Worm (Caenorhabditis elegans) whole organism, L3 larva: ENCODE results near the gene str-170.

Source experiments
- R02D3.7 ChIP-seq: fragments of 150-350 bp; optimal IDR thresholded peaks from 2 replicates; lab custom pipeline; 2014; ENCODE audit warnings: missing biosample characterization, missing genetic modification characterization
- ZK546.5 ChIP-seq: sonication (generic microtip); optimal IDR thresholded peaks from 2 replicates; lab custom pipeline; 2017; ENCODE audit warnings: missing biosample characterization, missing genetic modification characterization
- aly-2 ChIP-seq: fragments of 150-350 bp; optimal IDR thresholded peaks from 2 replicates; lab custom pipeline; 2014; ENCODE audit warnings: missing biosample characterization, missing genetic modification characterization
- ceh-82 ChIP-seq: fragments of 150-350 bp; optimal IDR thresholded peaks from 2 replicates; lab custom pipeline; 2014; ENCODE audit warnings: missing biosample characterization, missing genetic modification characterization
- ceh-9 ChIP-seq: sonication (generic microtip); optimal IDR thresholded peaks from 2 replicates; lab custom pipeline; 2018; ENCODE audit warnings: missing biosample characterization, missing genetic modification characterization
- eor-1 ChIP-seq, 2 experiments: fragments of 150-350 bp; optimal IDR thresholded peaks; 2 replicates each; lab custom pipeline; 2014 to 2018; ENCODE audit warnings: missing biosample characterization in 2 of 2, missing genetic modification characterization in 2 of 2
- fkh-10 ChIP-seq: sonication (generic microtip); optimal IDR thresholded peaks from 2 replicates; lab custom pipeline; 2017; ENCODE audit warnings: missing biosample characterization, missing genetic modification reagents, missing genetic modification characterization
- fkh-2 ChIP-seq: fragments of 150-350 bp; optimal IDR thresholded peaks from 2 replicates; lab custom pipeline; 2014; ENCODE audit warnings: missing biosample characterization, missing genetic modification reagents, missing genetic modification characterization
- lin-39 ChIP-seq: fragments of 150-350 bp; optimal IDR thresholded peaks from 2 replicates; lab custom pipeline; 2018; ENCODE audit warnings: missing biosample characterization, missing genetic modification reagents, missing genetic modification characterization
- lsy-12 ChIP-seq: sonication (generic microtip); optimal IDR thresholded peaks from 2 replicates; lab custom pipeline; 2016; ENCODE audit warnings: mild to moderate bottlenecking, missing genetic modification characterization, missing compliant biosample characterization
- mdl-1 ChIP-seq: fragments of 150-350 bp; optimal IDR thresholded peaks from 2 replicates; lab custom pipeline; 2014; ENCODE audit warnings: missing biosample characterization, missing genetic modification characterization
- nfya-1 ChIP-seq: sonication (generic microtip); optimal IDR thresholded peaks from 2 replicates; lab custom pipeline; 2017; ENCODE audit warnings: missing genetic modification characterization, mild to moderate bottlenecking, missing compliant biosample characterization, antibody characterized with exemption, moderate library complexity; ENCODE audit not compliant: insufficient read depth
- nhr-28 ChIP-seq: fragments of 150-350 bp; optimal IDR thresholded peaks from 2 replicates; lab custom pipeline; 2014; ENCODE audit warnings: missing biosample characterization, missing genetic modification characterization
- pha-4 ChIP-seq: fragments of 150-350 bp; optimal IDR thresholded peaks from 2 replicates; lab custom pipeline; 2014; ENCODE audit warnings: missing biosample characterization, missing genetic modification reagents, missing genetic modification characterization
- pqm-1 ChIP-seq: fragments of 150-350 bp; optimal IDR thresholded peaks from 2 replicates; lab custom pipeline; 2017; ENCODE audit warnings: missing biosample characterization, missing genetic modification characterization, inconsistent platforms
- tbx-2 ChIP-seq: sonication (generic microtip); optimal IDR thresholded peaks from 2 replicates; lab custom pipeline; 2016; ENCODE audit warnings: mild to moderate bottlenecking, missing genetic modification characterization, missing compliant biosample characterization
- unc-62 ChIP-seq: fragments of 150-350 bp; sonication (generic microtip); optimal IDR thresholded peaks from 4 replicates; lab custom pipeline; 2014; ENCODE audit warnings: missing biosample characterization, missing genetic modification reagents, missing genetic modification characterization
- zag-1 ChIP-seq: fragments of 150-350 bp; optimal IDR thresholded peaks from 2 replicates; lab custom pipeline; 2014; ENCODE audit warnings: missing biosample characterization, missing genetic modification characterization

Gene str-170

DNA sequence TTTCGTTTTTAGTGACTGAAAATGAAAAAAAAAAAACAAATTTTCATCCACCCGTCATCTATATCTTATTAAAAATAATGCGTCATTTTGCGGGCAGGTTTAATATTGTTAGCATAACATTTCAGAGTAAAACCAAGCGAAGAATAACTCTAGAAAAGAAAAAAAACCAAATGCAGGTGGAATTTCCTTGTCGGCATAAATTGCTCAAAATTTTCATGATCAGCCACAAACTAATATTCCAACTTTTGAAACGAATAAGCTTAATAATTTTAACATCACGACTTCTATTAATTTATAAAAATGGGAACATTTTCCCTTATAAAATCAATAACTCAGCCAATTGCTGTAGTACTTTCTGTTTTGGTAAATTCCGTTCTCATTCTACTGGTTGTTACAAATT lies 38.5 kb downstream of the str-170 start, which contains the start of gene str-155:
Gene str-155 (plus strand): TSS at position 301 of the 400 bp plus-strand sequence.
- TF ChIP-seq fkh-2 (tag; lab: Kevin White, UChicago) (no peak), eor-1 (tag; optimal IDR thresholded peaks at IDR 0.05; lab: Kevin White, UChicago) (no peak), pqm-1 (tag; lab: Kevin White, UChicago) (no peak), ceh-9 (tag; lab: Kevin White, UChicago) (no peak), R02D3.7 (tag; lab: Kevin White, UChicago) (no peak), mdl-1 (tag; lab: Kevin White, UChicago) (no peak), ceh-82 (tag; lab: Kevin White, UChicago) (no peak), nhr-28 (tag; lab: Kevin White, UChicago) (no peak), nfya-1 (tag; lab: Kevin White, UChicago) (no peak), pha-4 (tag; lab: Kevin White, UChicago) (no peak), zag-1 (no peak), tbx-2 (tag; lab: Kevin White, UChicago) (no peak), aly-2 (no peak), ZK546.5 (tag; lab: Kevin White, UChicago) (no peak), lin-39 (tag; lab: Kevin White, UChicago) (no peak), lsy-12 (tag; lab: Kevin White, UChicago) (no peak)

DNA sequence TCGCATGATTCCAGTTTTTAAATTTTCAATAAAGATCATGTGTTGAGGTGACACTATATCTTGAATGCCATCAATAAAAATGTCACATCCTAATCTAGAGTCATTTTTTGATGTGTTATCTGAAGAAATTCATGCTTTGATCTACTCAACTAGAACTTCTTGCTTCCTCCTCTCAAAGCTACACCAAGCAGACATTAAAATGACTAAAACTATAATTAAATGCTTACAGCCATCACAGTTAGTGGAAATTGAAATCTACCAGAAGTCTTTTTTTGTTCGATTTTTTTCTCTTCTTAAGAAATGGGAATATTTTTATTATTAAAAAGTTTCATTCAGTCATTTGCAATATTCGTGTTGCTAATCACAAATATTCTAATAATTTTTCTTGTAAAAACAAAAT lies 40.6 kb downstream of the str-170 start, which contains the start of gene str-158:
Gene str-158 (plus strand): TSS at position 301 of the 400 bp plus-strand sequence.
- TF ChIP-seq pqm-1 (tag; lab: Kevin White, UChicago) (no peak), fkh-10 (GFP tag; lab: Kevin White, UChicago) (no peak), unc-62 (GFP tag; lab: Kevin White, UChicago) (no peak)
